Fruit fly (Drosophila melanogaster) whole organism: ENCODE measurements around the gene CG10154.

Experiments
- Dll ChIP-seq: fragments of >200 bp; optimal IDR thresholded peaks from 2 replicates; lab custom pipeline; 2017
- EcR ChIP-seq, 2 experiments: fragments of >200 bp; optimal IDR thresholded peaks; 2 replicates each; lab custom pipeline; 2017; ENCODE audit warnings: missing biosample characterization in 2 of 2, missing genetic modification characterization in 2 of 2, missing genetic modification reagents in 2 of 2
- psq ChIP-seq: fragments of >200 bp; optimal IDR thresholded peaks from 2 replicates; lab custom pipeline; 2017

- TF ChIP-seq EcR (GFP tag; optimal IDR thresholded peaks at IDR 0.05; lab: Kevin White, UChicago): no peak
- TF ChIP-seq psq: no peak
- TF ChIP-seq Dll (lab: Kevin White, UChicago): no peak
These were observed 49.3 kb upstream of the CG10154 start, which contains the start of the genes Abp1 and Tgi for dm6 chr3L:13486041-13486859.
